Worm (Caenorhabditis elegans): ENCODE data around the gene tps-1.

DNA sequence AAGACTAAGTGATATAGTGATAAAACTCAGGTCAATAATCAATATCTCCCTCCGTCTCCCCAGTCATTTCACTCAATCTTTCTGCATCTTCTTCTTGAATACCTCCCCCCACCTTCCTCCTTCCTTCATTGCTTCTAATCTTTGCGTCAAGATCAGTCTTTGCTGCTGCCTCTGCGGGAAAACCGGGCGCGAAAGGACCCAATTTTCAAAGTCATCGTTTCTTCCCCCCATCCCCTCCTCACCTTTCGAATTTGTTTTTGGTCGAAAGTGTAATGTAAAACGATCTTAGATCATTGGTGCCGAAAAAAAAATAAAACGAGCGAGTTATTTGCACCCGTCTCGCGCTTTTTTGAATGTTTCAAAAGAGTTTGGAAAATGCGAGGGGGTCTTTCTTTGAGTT lies 42.6 kb upstream of the tps-1 start:
- TF ChIP-seq ama-1 (optimal IDR thresholded peaks at IDR 0.05) (no peak), tbx-37 (GFP tag; conservative IDR thresholded peaks at IDR 0.05) (no peak), sea-1 (GFP tag; conservative IDR thresholded peaks at IDR 0.05) (no peak), hmbx-1 (tag; optimal IDR thresholded peaks at IDR 0.05) (no peak)
